Worm (Caenorhabditis elegans) whole organism, young adult: ENCODE data around the gene C44B11.4.
A peak's percentile ranks its signal among the peaks of the same experiment; 100 is the strongest.

Experiments
- F10E7.11 ChIP-seq: sonication (generic microtip); optimal IDR thresholded peaks from 2 replicates; lab custom pipeline; 2017; ENCODE audit warnings: mild to moderate bottlenecking, missing genetic modification characterization, moderate library complexity, missing compliant biosample characterization
- F49E8.2 ChIP-seq: sonication (generic microtip); optimal IDR thresholded peaks from 3 replicates; lab custom pipeline; 2017; ENCODE audit warnings: missing genetic modification characterization, mild to moderate bottlenecking, missing compliant biosample characterization, antibody characterized with exemption, moderate library complexity; ENCODE audit not compliant: insufficient read depth
- attf-3 ChIP-seq: fragments of 200-800 bp; sonication (Bioruptor generic); conservative IDR thresholded peaks from 2 replicates; pipeline ENCODE4 v1.3.6; 2022; ENCODE audit warnings: missing genetic modification reagents, missing genetic modification characterization, missing compliant biosample characterization
- egl-18 ChIP-seq: fragments of 200-800 bp; sonication (Bioruptor generic); IDR thresholded peaks from 2 replicates; pipeline ENCODE4 v1.3.6; 2022; ENCODE audit warnings: missing genetic modification reagents, missing genetic modification characterization, missing compliant biosample characterization
- egl-44 ChIP-seq: fragments of 200-800 bp; sonication (Bioruptor generic); IDR thresholded peaks from 2 replicates; pipeline ENCODE4 v1.3.6; 2022; ENCODE audit warnings: missing genetic modification reagents, missing genetic modification characterization, missing compliant biosample characterization
- ets-4 ChIP-seq: fragments of 200-800 bp; sonication (Bioruptor generic); optimal IDR thresholded peaks from 2 replicates; lab custom pipeline; 2018; ENCODE audit warnings: mild to moderate bottlenecking, missing genetic modification characterization, missing compliant biosample characterization
- fkh-3 ChIP-seq: sonication (generic microtip); optimal IDR thresholded peaks from 2 replicates; lab custom pipeline; 2016; ENCODE audit warnings: mild to moderate bottlenecking, missing genetic modification characterization, missing compliant biosample characterization
- lin-26 ChIP-seq: fragments of 200-800 bp; sonication (Bioruptor generic); IDR thresholded peaks from 2 replicates; pipeline ENCODE4 v1.3.6; 2022; ENCODE audit warnings: missing genetic modification reagents, missing genetic modification characterization, missing compliant biosample characterization
- lin-54 ChIP-seq: fragments of 200-800 bp; sonication (Bioruptor generic); optimal IDR thresholded peaks from 2 replicates; lab custom pipeline; 2018; ENCODE audit warnings: mild to moderate bottlenecking, missing genetic modification characterization, missing compliant biosample characterization
- nfya-2 ChIP-seq: fragments of 200-800 bp; sonication (Bioruptor generic); IDR thresholded peaks from 2 replicates; pipeline ENCODE4 v1.3.6; 2022; ENCODE audit warnings: missing genetic modification reagents, missing genetic modification characterization, missing compliant biosample characterization
- pha-4 ChIP-seq: fragments of 150-350 bp; sonication (generic microtip); optimal IDR thresholded peaks from 2 replicates; lab custom pipeline; 2014; ENCODE audit warnings: missing biosample characterization, missing genetic modification reagents, missing genetic modification characterization

- TF ChIP-seq lin-54 (GFP tag; lab: Kevin White, UChicago) = no peak
- no peak for TF ChIP-seq egl-18
- no peak for TF ChIP-seq egl-44 (GFP tag; lab: Robert Waterston, UW)
- TF ChIP-seq ets-4 (GFP tag; lab: Kevin White, UChicago) = no peak
- TF ChIP-seq fkh-3 (tag; lab: Kevin White, UChicago) = no peak
- TF ChIP-seq attf-3 = no peak
- no peak for TF ChIP-seq pha-4 (tag; lab: Kevin White, UChicago)
- TF ChIP-seq F10E7.11 (tag; lab: Kevin White, UChicago) = no peak
- no peak for TF ChIP-seq nfya-2
- TF ChIP-seq F49E8.2 (tag; lab: Kevin White, UChicago) = no peak
- peak; percentile 33; the same call in 1 of the 2 replicates for TF ChIP-seq lin-26 (GFP tag; lab: Robert Waterston, UW)
Observed at ce11 chrIII:3191729-3192128, 48.2 kb upstream of the C44B11.4 start.
